Worm (Caenorhabditis elegans) whole organism, L4 larva: Measurements from ENCODE around the gene clc-19.
A peak's percentile ranks its signal among the peaks of the same experiment; 100 is the strongest.

ENCODE experiments used
- D1046.2 ChIP-seq: fragments of 200-800 bp; sonication (Bioruptor generic); IDR thresholded peaks from 2 replicates; pipeline ENCODE4 v1.3.6; 2022; ENCODE audit warnings: missing genetic modification characterization, missing compliant biosample characterization
- F44E2.7 ChIP-seq: fragments of 200-800 bp; sonication (Bioruptor generic); IDR thresholded peaks from 2 replicates; pipeline ENCODE4 v2.1.2; 2022; ENCODE audit warnings: missing genetic modification characterization, missing compliant biosample characterization
- F49E8.2 ChIP-seq: sonication (generic microtip); optimal IDR thresholded peaks from 2 replicates; lab custom pipeline; 2016; ENCODE audit warnings: missing compliant biosample characterization, mild to moderate bottlenecking, missing genetic modification characterization, borderline replicate concordance
- R02D3.7 ChIP-seq: fragments of 150-350 bp; sonication (generic microtip); optimal IDR thresholded peaks from 3 replicates; lab custom pipeline; 2014; ENCODE audit warnings: missing biosample characterization, missing genetic modification characterization
- Y105C5A.15 ChIP-seq: fragments of 200-800 bp; sonication (Bioruptor generic); IDR thresholded peaks from 2 replicates; pipeline ENCODE4 v1.3.6; 2022; ENCODE audit warnings: missing genetic modification characterization, missing compliant biosample characterization
- ZK337.2 ChIP-seq: fragments of 200-800 bp; sonication (Bioruptor generic); IDR thresholded peaks from 2 replicates; pipeline ENCODE4 v1.3.6; 2022; ENCODE audit warnings: missing genetic modification reagents, missing genetic modification characterization, missing compliant biosample characterization
- ZK546.5 ChIP-seq, 2 experiments: sonication (generic microtip); optimal IDR thresholded peaks; 2 replicates each; lab custom pipeline; 2017; ENCODE audit warnings: missing biosample characterization in 2 of 2, missing genetic modification characterization in 2 of 2
- aha-1 ChIP-seq: fragments of 150-350 bp; peaks from one replicate; lab custom pipeline; 2014; ENCODE audit warnings: missing biosample characterization, missing genetic modification characterization
- aly-2 ChIP-seq: sonication (generic microtip); optimal IDR thresholded peaks from 2 replicates; lab custom pipeline; 2018; ENCODE audit warnings: missing biosample characterization, missing genetic modification characterization
- arid-1 ChIP-seq: fragments of 200-800 bp; sonication (Bioruptor generic); conservative IDR thresholded peaks from 2 replicates; pipeline ENCODE4 v1.3.6; 2022; ENCODE audit warnings: missing genetic modification reagents, missing genetic modification characterization, missing compliant biosample characterization
- ceh-20 ChIP-seq: fragments of 200-800 bp; sonication (Bioruptor generic); IDR thresholded peaks from 2 replicates; pipeline ENCODE4 v1.3.6; 2022; ENCODE audit warnings: missing genetic modification reagents, missing genetic modification characterization, missing compliant biosample characterization
- ceh-62 ChIP-seq: sonication (generic microtip); optimal IDR thresholded peaks from 2 replicates; lab custom pipeline; 2017; ENCODE audit warnings: missing biosample characterization, missing genetic modification characterization
- daf-12 ChIP-seq: fragments of 150-350 bp; optimal IDR thresholded peaks from 2 replicates; lab custom pipeline; 2014; ENCODE audit warnings: missing biosample characterization, missing genetic modification reagents, missing genetic modification characterization
- daf-16 ChIP-seq, 3 experiments: sonication (generic microtip); optimal IDR thresholded peaks; 2 replicates each; lab custom pipeline; 2016 to 2017; ENCODE audit warnings: missing genetic modification characterization in 3 of 3, missing genetic modification reagents in 3 of 3, mild to moderate bottlenecking in 2 of 3, missing compliant biosample characterization in 2 of 3, missing biosample characterization in 1 of 3, moderate library complexity in 1 of 3
- daf-19 ChIP-seq: fragments of 200-800 bp; sonication (Bioruptor generic); conservative IDR thresholded peaks from 2 replicates; pipeline ENCODE4 v1.3.6; 2022; ENCODE audit warnings: missing genetic modification characterization, missing compliant biosample characterization
- dmd-6 ChIP-seq: fragments of 200-800 bp; sonication (Bioruptor generic); IDR thresholded peaks from 2 replicates; pipeline ENCODE4 v1.3.6; 2022; ENCODE audit warnings: missing genetic modification reagents, missing genetic modification characterization, missing compliant biosample characterization
- madf-5 ChIP-seq, 2 experiments: fragments of 200-800 bp; sonication (Bioruptor generic); IDR thresholded peaks; 2 replicates each; pipeline ENCODE4 v1.3.6; 2022; ENCODE audit warnings: missing compliant biosample characterization in 2 of 2, missing genetic modification characterization in 2 of 2
- madf-9 ChIP-seq: fragments of 200-800 bp; sonication (Bioruptor generic); conservative IDR thresholded peaks from 2 replicates; pipeline ENCODE4 v1.3.6; 2022; ENCODE audit warnings: missing genetic modification reagents, missing genetic modification characterization, missing compliant biosample characterization
- mdt-29 ChIP-seq: fragments of 200-800 bp; sonication (Bioruptor generic); IDR thresholded peaks from 2 replicates; pipeline ENCODE4 v1.3.6; 2022; ENCODE audit warnings: missing genetic modification reagents, missing genetic modification characterization, missing compliant biosample characterization
- mep-1 ChIP-seq: fragments of 150-350 bp; sonication (generic microtip); optimal IDR thresholded peaks from 3 replicates; lab custom pipeline; 2014; ENCODE audit warnings: missing biosample characterization, missing genetic modification characterization
- mxl-3 ChIP-seq: fragments of 200-800 bp; sonication (Bioruptor generic); optimal IDR thresholded peaks from 2 replicates; lab custom pipeline; 2018; ENCODE audit warnings: mild to moderate bottlenecking, missing genetic modification characterization, missing compliant biosample characterization
- nhr-111 ChIP-seq: fragments of 200-800 bp; sonication (Bioruptor generic); optimal IDR thresholded peaks from 2 replicates; lab custom pipeline; 2018; ENCODE audit warnings: mild to moderate bottlenecking, missing genetic modification characterization, missing compliant biosample characterization
- nhr-25 ChIP-seq: sonication (generic microtip); optimal IDR thresholded peaks from 2 replicates; lab custom pipeline; 2017; ENCODE audit warnings: missing genetic modification characterization, mild to moderate bottlenecking, missing compliant biosample characterization, antibody characterized with exemption, moderate library complexity, borderline replicate concordance; ENCODE audit not compliant: insufficient read depth
- nhr-42 ChIP-seq: fragments of 200-800 bp; sonication (Bioruptor generic); IDR thresholded peaks from 2 replicates; pipeline ENCODE4 v1.3.6; 2022; ENCODE audit warnings: missing genetic modification characterization, missing compliant biosample characterization
- nhr-48 ChIP-seq: sonication (generic microtip); optimal IDR thresholded peaks from 2 replicates; lab custom pipeline; 2016; ENCODE audit warnings: mild to moderate bottlenecking, missing genetic modification characterization, missing compliant biosample characterization
- nhr-76 ChIP-seq: fragments of 150-350 bp; optimal IDR thresholded peaks from 2 replicates; lab custom pipeline; 2014; ENCODE audit warnings: missing biosample characterization, missing genetic modification characterization
- nhr-77 ChIP-seq: fragments of 150-350 bp; optimal IDR thresholded peaks from 2 replicates; lab custom pipeline; 2014; ENCODE audit warnings: missing biosample characterization, missing genetic modification characterization
- pqm-1 ChIP-seq: sonication (generic microtip); optimal IDR thresholded peaks from 2 replicates; lab custom pipeline; 2017; ENCODE audit warnings: missing biosample characterization, missing genetic modification characterization
- snpc-1.2 ChIP-seq: fragments of 200-800 bp; sonication (Bioruptor generic); IDR thresholded peaks from 2 replicates; pipeline ENCODE4 v1.3.6; 2022; ENCODE audit warnings: missing genetic modification reagents, missing genetic modification characterization, missing compliant biosample characterization
- spr-3 ChIP-seq: fragments of 200-800 bp; sonication (Bioruptor generic); optimal IDR thresholded peaks from 2 replicates; lab custom pipeline; 2018; ENCODE audit warnings: mild to moderate bottlenecking, missing genetic modification characterization, missing compliant biosample characterization
- ztf-7 ChIP-seq: fragments of 150-350 bp; optimal IDR thresholded peaks from 2 replicates; lab custom pipeline; 2014; ENCODE audit warnings: missing biosample characterization, missing genetic modification characterization

The clc-19 gene

ce11 chrIII:880840-881239 is 7.5 kb upstream of the clc-19 start:
- TF ChIP-seq dmd-6 (GFP tag; lab: Robert Waterston, UW) (0 out of 2 replicates have a peak, but pooled peaks have one; percentile 11), aly-2 (tag; lab: Kevin White, UChicago) (no peak)

ce11 chrIII:879634-880033 is 6.3 kb upstream of the clc-19 start, which contains the start of the genes T24C4.5 and ucr-2.3:
TSS of gene T24C4.5 (minus strand) at chrIII:879734.
TSS of gene ucr-2.3 (plus strand) at chrIII:879860.
- TF ChIP-seq pqm-1 (tag; lab: Kevin White, UChicago) (no peak), mdt-29 (GFP tag; lab: Robert Waterston, UW) (no peak)

- peak; percentile 11 for TF ChIP-seq aha-1 (tag; lab: Kevin White, UChicago)
- no peak for TF ChIP-seq madf-5 (GFP tag; IDR thresholded peaks at IDR 0.05; lab: Robert Waterston, UW)
- TF ChIP-seq R02D3.7 (tag; lab: Kevin White, UChicago) = no peak
Observed at ce11 chrIII:872373-872772, 993 bp downstream of the clc-19 start, which contains the start of the genes T24C4.3 and clc-20. TSS of gene T24C4.3 (minus strand) at chrIII:872473. TSS of gene clc-20 (plus strand) at chrIII:872583.

- TF ChIP-seq pqm-1 (tag; lab: Kevin White, UChicago) (no peak), madf-9 (GFP tag; lab: Robert Waterston, UW) (no peak), nhr-77 (tag; lab: Kevin White, UChicago) (no peak), arid-1 (GFP tag; lab: Robert Waterston, UW) (no peak), mxl-3 (GFP tag; lab: Kevin White, UChicago) (no peak), ZK337.2 (no peak), F44E2.7 (GFP tag; lab: Robert Waterston, UW) (no peak), daf-19 (GFP tag; lab: Robert Waterston, UW) (no peak), ceh-62 (tag; lab: Kevin White, UChicago) (no peak), Y105C5A.15 (no peak), nhr-25 (tag; lab: Kevin White, UChicago) (no peak), ztf-7 (tag; lab: Kevin White, UChicago) (no peak), snpc-1.2 (GFP tag; lab: Robert Waterston, UW) (no peak), spr-3 (GFP tag; lab: Kevin White, UChicago) (no peak), nhr-76 (tag; lab: Kevin White, UChicago) (no peak), daf-16 (GFP tag; optimal IDR thresholded peaks at IDR 0.05; lab: Kevin White, UChicago) (no peak), daf-16 (tag; optimal IDR thresholded peaks at IDR 0.05; lab: Kevin White, UChicago) (no peak)
Observed at ce11 chrIII:870555-870954, 2.8 kb downstream of the clc-19 start.

DNA sequence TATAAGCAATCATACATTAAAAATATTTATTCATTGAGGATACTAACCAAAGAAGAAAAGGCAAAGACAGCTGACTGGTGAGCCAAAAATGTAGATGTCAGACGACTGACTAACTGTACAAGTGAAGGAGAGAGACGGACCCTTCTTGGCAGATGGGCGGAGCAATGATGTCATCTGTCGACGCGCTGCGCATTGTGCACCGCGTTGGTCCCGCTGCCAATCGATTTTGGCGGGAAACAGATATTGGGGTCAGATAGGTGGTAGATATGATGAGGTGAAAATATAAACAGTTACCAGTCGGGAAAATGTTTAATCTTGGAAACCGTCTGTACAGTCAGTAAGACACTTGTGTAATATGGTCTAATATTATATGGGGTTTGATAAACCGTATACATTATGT is 3.5 kb downstream of the clc-19 start, which contains the start of gene T24C4.2:
TSS of gene T24C4.2 (minus strand) at position 101 of the 400 bp plus-strand sequence.
- TF ChIP-seq F49E8.2 = no peak
- TF ChIP-seq mep-1 (tag; lab: Kevin White, UChicago) = no peak
- no peak for TF ChIP-seq nhr-48 (tag; lab: Kevin White, UChicago)
- no peak for TF ChIP-seq ztf-7 (tag; lab: Kevin White, UChicago)
- no peak for TF ChIP-seq ZK546.5 (tag; optimal IDR thresholded peaks at IDR 0.05; lab: Kevin White, UChicago)
- no peak for TF ChIP-seq nhr-111 (GFP tag; lab: Kevin White, UChicago)
- TF ChIP-seq nhr-42 (GFP tag; lab: Robert Waterston, UW) = no peak
- TF ChIP-seq arid-1 (GFP tag; lab: Robert Waterston, UW) = no peak
- TF ChIP-seq ceh-20 (GFP tag; lab: Robert Waterston, UW) = no peak
- TF ChIP-seq daf-12 (tag; lab: Kevin White, UChicago) = no peak
- TF ChIP-seq, all 104 proteins: peak for 0

ce11 chrIII:868866-869265 is 4.5 kb downstream of the clc-19 start:
- peak; percentile 84 for TF ChIP-seq aha-1 (tag; lab: Kevin White, UChicago)
- TF ChIP-seq D1046.2 (GFP tag; lab: Robert Waterston, UW) = no peak
